1 fruit fly cellular context compared by ENCODE assay signal in genomic region chr3R:11649449-11649848, dm6.
TF ChIP-seq lines count a peak whose summit lies in the region.

No protein-coding gene starts in this region.

TF ChIP-seq in whole organism, embryonic, 481 proteins besides CTCF, POLR2A, EP300 and RAD21 (continued from another document and continues in another):
- TF ChIP-seq Ets65A (GFP tag; lab: Kevin White, UChicago): peak; percentile 99
- no peak for TF ChIP-seq unc-4 (GFP tag; IDR thresholded peaks at IDR 0.05; lab: Robert Waterston, UW; ENCODE audit: partially characterized antibody)
- peak; percentile 98 for TF ChIP-seq mirr (GFP tag; optimal IDR thresholded peaks at IDR 0.05; lab: Kevin White, UChicago)
- TF ChIP-seq ttk (GFP tag; IDR thresholded peaks at IDR 0.05; lab: Robert Waterston, UW): peak; percentile 96
- peak; percentile 72 for TF ChIP-seq CG2116 (GFP tag; optimal IDR thresholded peaks at IDR 0.05; lab: Kevin White, UChicago)
- peak; percentile 8 for TF ChIP-seq TFAM (GFP tag; optimal IDR thresholded peaks at IDR 0.05; lab: Kevin White, UChicago)
- TF ChIP-seq CG4328 (GFP tag; optimal IDR thresholded peaks at IDR 0.05; lab: Kevin White, UChicago): peak; percentile 90
- TF ChIP-seq CG14710 (tag; optimal IDR thresholded peaks at IDR 0.05; lab: Kevin White, UChicago): peak; percentile 53
- TF ChIP-seq CG8924 (tag; optimal IDR thresholded peaks at IDR 0.05; lab: Kevin White, UChicago): peak; percentile 92
- peak; percentile 88 for TF ChIP-seq nau (GFP tag; optimal IDR thresholded peaks at IDR 0.05; lab: Kevin White, UChicago)
- peak; percentile 97 for TF ChIP-seq Fer3 (tag; optimal IDR thresholded peaks at IDR 0.05; lab: Kevin White, UChicago)
- no peak for TF ChIP-seq sc (optimal IDR thresholded peaks at IDR 0.05; lab: Kevin White, UChicago)
- TF ChIP-seq sc (GFP tag; optimal IDR thresholded peaks at IDR 0.05; lab: Kevin White, UChicago): peak; percentile 66
- peak; percentile 99 for TF ChIP-seq slbo (GFP tag; IDR thresholded peaks at IDR 0.05; lab: Robert Waterston, UW)
- TF ChIP-seq Elba2 (GFP tag; optimal IDR thresholded peaks at IDR 0.05; lab: Kevin White, UChicago): peak; percentile 31
- TF ChIP-seq eyg (GFP tag; optimal IDR thresholded peaks at IDR 0.05; lab: Kevin White, UChicago): peak; percentile 96
- TF ChIP-seq Hey (tag; optimal IDR thresholded peaks at IDR 0.05; lab: Kevin White, UChicago): peak; percentile 89
- TF ChIP-seq Drgx (GFP tag; IDR thresholded peaks at IDR 0.05; lab: Robert Waterston, UW): peak; percentile 89
- peak; percentile 71 for TF ChIP-seq Sry-δ (GFP tag; optimal IDR thresholded peaks at IDR 0.05; lab: Kevin White, UChicago)
- peak; percentile 88 for TF ChIP-seq phol (tag; optimal IDR thresholded peaks at IDR 0.05; lab: Kevin White, UChicago)
- TF ChIP-seq zfh1 (GFP tag; IDR thresholded peaks at IDR 0.05; lab: Robert Waterston, UW): peak; percentile 97
- TF ChIP-seq cato (GFP tag; optimal IDR thresholded peaks at IDR 0.05; lab: Kevin White, UChicago; ENCODE audit: borderline replicate concordance): peak; percentile 85
- peak; percentile 93 for TF ChIP-seq Hr3 (GFP tag; optimal IDR thresholded peaks at IDR 0.05; lab: Kevin White, UChicago)
- TF ChIP-seq kay (GFP tag; optimal IDR thresholded peaks at IDR 0.05; lab: Kevin White, UChicago): peak; percentile 84
- TF ChIP-seq Optix (GFP tag; IDR thresholded peaks at IDR 0.05; lab: Robert Waterston, UW): peak; percentile 95
- TF ChIP-seq CG18599 (GFP tag; optimal IDR thresholded peaks at IDR 0.05; lab: Kevin White, UChicago): peak; percentile 95
- no peak for TF ChIP-seq Kr (GFP tag; optimal IDR thresholded peaks at IDR 0.05; lab: Kevin White, UChicago)
- peak; percentile 99 for TF ChIP-seq Rfx (GFP tag; IDR thresholded peaks at IDR 0.05; lab: Robert Waterston, UW)
- peak; percentile 92 for TF ChIP-seq CG11696 (GFP tag; IDR thresholded peaks at IDR 0.05; lab: Robert Waterston, UW)
- peak; percentile 95 for TF ChIP-seq CG9876 (GFP tag; optimal IDR thresholded peaks at IDR 0.05; lab: Kevin White, UChicago)
- peak; percentile 90 for TF ChIP-seq ham (GFP tag; IDR thresholded peaks at IDR 0.05; lab: Robert Waterston, UW)
- peak; percentile 97 for TF ChIP-seq Dek (tag; optimal IDR thresholded peaks at IDR 0.05; lab: Kevin White, UChicago)
- no peak for TF ChIP-seq inv (GFP tag; IDR thresholded peaks at IDR 0.05; lab: Robert Waterston, UW; ENCODE audit: partially characterized antibody)
- peak; percentile 97 for TF ChIP-seq ab (GFP tag; optimal IDR thresholded peaks at IDR 0.05; lab: Kevin White, UChicago)
- peak; percentile 95 for TF ChIP-seq CG10209 (GFP tag; optimal IDR thresholded peaks at IDR 0.05; lab: Kevin White, UChicago)
- TF ChIP-seq tll (GFP tag; optimal IDR thresholded peaks at IDR 0.05; lab: Kevin White, UChicago): no peak
- no peak for TF ChIP-seq D (optimal IDR thresholded peaks at IDR 0.05; lab: Kevin White, UChicago)
- TF ChIP-seq D (GFP tag; optimal IDR thresholded peaks at IDR 0.05; lab: Kevin White, UChicago): peak; percentile 82
- TF ChIP-seq CG15601 (tag; optimal IDR thresholded peaks at IDR 0.05; lab: Kevin White, UChicago): peak; percentile 63
- peak; percentile 82 for TF ChIP-seq CG2875 (GFP tag; optimal IDR thresholded peaks at IDR 0.05; lab: Kevin White, UChicago)
- TF ChIP-seq CG3838 (GFP tag; optimal IDR thresholded peaks at IDR 0.05; lab: Kevin White, UChicago): peak; percentile 91
- no peak for TF ChIP-seq insv (GFP tag; optimal IDR thresholded peaks at IDR 0.05; lab: Kevin White, UChicago)
- TF ChIP-seq CG10147 (GFP tag; optimal IDR thresholded peaks at IDR 0.05; lab: Kevin White, UChicago): peak; percentile 95
- peak; percentile 89 for TF ChIP-seq Atf3 (GFP tag; optimal IDR thresholded peaks at IDR 0.05; lab: Kevin White, UChicago)
- peak; percentile 97 for TF ChIP-seq dmrt99B (tag; optimal IDR thresholded peaks at IDR 0.05; lab: Kevin White, UChicago)
- no peak for TF ChIP-seq cg (GFP tag; optimal IDR thresholded peaks at IDR 0.05; lab: Kevin White, UChicago)
- peak; percentile 21 for TF ChIP-seq CG7271 (tag; optimal IDR thresholded peaks at IDR 0.05; lab: Kevin White, UChicago)
- peak; percentile 97 for TF ChIP-seq al (GFP tag; IDR thresholded peaks at IDR 0.05; lab: Robert Waterston, UW)
- peak; percentile 69 for TF ChIP-seq lbe (GFP tag; optimal IDR thresholded peaks at IDR 0.05; lab: Kevin White, UChicago)
- peak; percentile 99 for TF ChIP-seq lilli (GFP tag; optimal IDR thresholded peaks at IDR 0.05; lab: Kevin White, UChicago)
- peak; percentile 92 for TF ChIP-seq CG18764 (GFP tag; optimal IDR thresholded peaks at IDR 0.05; lab: Kevin White, UChicago)
- peak; percentile 93 for TF ChIP-seq tup (GFP tag; optimal IDR thresholded peaks at IDR 0.05; lab: Kevin White, UChicago)
- peak; percentile 96 for TF ChIP-seq Hmr (GFP tag; optimal IDR thresholded peaks at IDR 0.05; lab: Kevin White, UChicago)
- peak; percentile 77 for TF ChIP-seq Neu2 (GFP tag; optimal IDR thresholded peaks at IDR 0.05; lab: Kevin White, UChicago; ENCODE audit: borderline replicate concordance)
- peak; percentile 98 for TF ChIP-seq zfh2 (GFP tag; optimal IDR thresholded peaks at IDR 0.05; lab: Kevin White, UChicago)
- peak; percentile 95 for TF ChIP-seq CG6689 (GFP tag; IDR thresholded peaks at IDR 0.05; lab: Robert Waterston, UW)
- TF ChIP-seq so (GFP tag; IDR thresholded peaks at IDR 0.05; lab: Robert Waterston, UW): peak; percentile 97
- TF ChIP-seq Med (GFP tag; lab: Kevin White, UChicago): peak; percentile 100
- no peak for TF ChIP-seq zen2 (GFP tag; IDR thresholded peaks at IDR 0.05; lab: Robert Waterston, UW; ENCODE audit: partially characterized antibody)
- peak; percentile 96 for TF ChIP-seq gsb (GFP tag; IDR thresholded peaks at IDR 0.05; lab: Robert Waterston, UW)
- peak; percentile 92 for TF ChIP-seq NC2α (GFP tag; optimal IDR thresholded peaks at IDR 0.05; lab: Kevin White, UChicago)
- peak; percentile 34 for TF ChIP-seq CG17186 (GFP tag; optimal IDR thresholded peaks at IDR 0.05; lab: Kevin White, UChicago)
- peak; percentile 97 for TF ChIP-seq maf-S (GFP tag; optimal IDR thresholded peaks at IDR 0.05; lab: Kevin White, UChicago)
- TF ChIP-seq ase (GFP tag; IDR thresholded peaks at IDR 0.05; lab: Robert Waterston, UW): peak; percentile 94
- TF ChIP-seq CG15011 (GFP tag; optimal IDR thresholded peaks at IDR 0.05; lab: Kevin White, UChicago): peak; percentile 91
- TF ChIP-seq CG16779 (GFP tag; IDR thresholded peaks at IDR 0.05; lab: Robert Waterston, UW): peak; percentile 98
- peak; percentile 98 for TF ChIP-seq CG9817 (tag; optimal IDR thresholded peaks at IDR 0.05; lab: Kevin White, UChicago)
- peak; percentile 93 for TF ChIP-seq Abd-B (GFP tag; optimal IDR thresholded peaks at IDR 0.05; lab: Kevin White, UChicago)
- peak; percentile 80 for TF ChIP-seq Vsx1 (GFP tag; optimal IDR thresholded peaks at IDR 0.05; lab: Kevin White, UChicago)
- TF ChIP-seq br (optimal IDR thresholded peaks at IDR 0.05; lab: Kevin White, UChicago): no peak
- peak; percentile 93 for TF ChIP-seq ara (GFP tag; IDR thresholded peaks at IDR 0.05; lab: Robert Waterston, UW)
- TF ChIP-seq CG4820 (GFP tag; optimal IDR thresholded peaks at IDR 0.05; lab: Kevin White, UChicago): peak; percentile 93
- peak; percentile 92 for TF ChIP-seq shn (GFP tag; optimal IDR thresholded peaks at IDR 0.05; lab: Kevin White, UChicago)
- TF ChIP-seq PHDP (tag; optimal IDR thresholded peaks at IDR 0.05; lab: Kevin White, UChicago): peak; percentile 96
- peak; percentile 92 for TF ChIP-seq fd96Cb (tag; optimal IDR thresholded peaks at IDR 0.05; lab: Kevin White, UChicago)
- no peak for TF ChIP-seq sna (GFP tag; IDR thresholded peaks at IDR 0.05; lab: Robert Waterston, UW; ENCODE audit: partially characterized antibody)
- peak; percentile 87 for TF ChIP-seq CG7987 (GFP tag; optimal IDR thresholded peaks at IDR 0.05; lab: Kevin White, UChicago)
- TF ChIP-seq CG3847 (GFP tag; IDR thresholded peaks at IDR 0.05; lab: Robert Waterston, UW): peak; percentile 98
- peak; percentile 98 for TF ChIP-seq CG10366 (GFP tag; IDR thresholded peaks at IDR 0.05; lab: Robert Waterston, UW)
- TF ChIP-seq Six4 (GFP tag; optimal IDR thresholded peaks at IDR 0.05; lab: Kevin White, UChicago): peak; percentile 92
- TF ChIP-seq HmgD (GFP tag; optimal IDR thresholded peaks at IDR 0.05; lab: Kevin White, UChicago): peak; percentile 91
- no peak for TF ChIP-seq CG8478 (optimal IDR thresholded peaks at IDR 0.05; lab: Kevin White, UChicago)
- peak; percentile 97 for TF ChIP-seq HLH54F (GFP tag; optimal IDR thresholded peaks at IDR 0.05; lab: Kevin White, UChicago)
- TF ChIP-seq CG11560 (tag; IDR thresholded peaks at IDR 0.05; lab: Robert Waterston, UW): peak; percentile 90
- TF ChIP-seq Poxn (GFP tag; IDR thresholded peaks at IDR 0.05; lab: Robert Waterston, UW): peak; percentile 96
- TF ChIP-seq Doc3 (GFP tag; IDR thresholded peaks at IDR 0.05; lab: Robert Waterston, UW; ENCODE audit: partially characterized antibody): no peak
- TF ChIP-seq CG14667 (GFP tag; IDR thresholded peaks at IDR 0.05; lab: Robert Waterston, UW): peak; percentile 96
- TF ChIP-seq HHEX (GFP tag; optimal IDR thresholded peaks at IDR 0.05; lab: Kevin White, UChicago): peak; percentile 94
- TF ChIP-seq Fer1 (GFP tag; optimal IDR thresholded peaks at IDR 0.05; lab: Kevin White, UChicago): peak; percentile 94
- TF ChIP-seq Oli (tag; optimal IDR thresholded peaks at IDR 0.05; lab: Kevin White, UChicago): peak; percentile 95
- TF ChIP-seq bcd (GFP tag; optimal IDR thresholded peaks at IDR 0.05; lab: Kevin White, UChicago): peak; percentile 94
- peak; percentile 98 for TF ChIP-seq dpn (GFP tag; optimal IDR thresholded peaks at IDR 0.05; lab: Kevin White, UChicago)
- TF ChIP-seq CG9437 (GFP tag; optimal IDR thresholded peaks at IDR 0.05; lab: Kevin White, UChicago): peak; percentile 85
- TF ChIP-seq org-1 (GFP tag; optimal IDR thresholded peaks at IDR 0.05; lab: Kevin White, UChicago): peak; percentile 92
- peak; percentile 85 for TF ChIP-seq CG8765 (GFP tag; IDR thresholded peaks at IDR 0.05; lab: Robert Waterston, UW)
- TF ChIP-seq peb (GFP tag; IDR thresholded peaks at IDR 0.05; lab: Robert Waterston, UW): peak; percentile 91
- TF ChIP-seq CG17568 (GFP tag; optimal IDR thresholded peaks at IDR 0.05; lab: Kevin White, UChicago): peak; percentile 93
- peak; percentile 98 for TF ChIP-seq sisA (GFP tag; IDR thresholded peaks at IDR 0.05; lab: Robert Waterston, UW)
- TF ChIP-seq Awh (GFP tag; IDR thresholded peaks at IDR 0.05; lab: Robert Waterston, UW): peak; percentile 97
- no peak for TF ChIP-seq h (optimal IDR thresholded peaks at IDR 0.05; lab: Kevin White, UChicago)
- peak; percentile 99 for TF ChIP-seq CG14014 (GFP tag; IDR thresholded peaks at IDR 0.05; lab: Robert Waterston, UW)
- TF ChIP-seq Atf-2 (GFP tag; optimal IDR thresholded peaks at IDR 0.05; lab: Kevin White, UChicago): peak; percentile 96
- TF ChIP-seq CG16815 (GFP tag; optimal IDR thresholded peaks at IDR 0.05; lab: Kevin White, UChicago): peak; percentile 90
- peak in 1 of 2 experiments; percentile 81 for TF ChIP-seq Eip74EF (GFP tag; optimal IDR thresholded peaks at IDR 0.05; lab: Kevin White, UChicago)
- peak; percentile 80 for TF ChIP-seq E2f2 (GFP tag; IDR thresholded peaks at IDR 0.05; lab: Robert Waterston, UW)
- peak; percentile 69 for TF ChIP-seq dmrt11E (tag; optimal IDR thresholded peaks at IDR 0.05; lab: Kevin White, UChicago)
- TF ChIP-seq CG1647 (GFP tag; optimal IDR thresholded peaks at IDR 0.05; lab: Kevin White, UChicago): peak; percentile 96
- peak; percentile 58 for TF ChIP-seq CG33557 (GFP tag; optimal IDR thresholded peaks at IDR 0.05; lab: Kevin White, UChicago)
- TF ChIP-seq CG11504 (tag; optimal IDR thresholded peaks at IDR 0.05; lab: Kevin White, UChicago): peak; percentile 95
- TF ChIP-seq prd (optimal IDR thresholded peaks at IDR 0.05; lab: Kevin White, UChicago): no peak
- peak; percentile 98 for TF ChIP-seq prd (GFP tag; IDR thresholded peaks at IDR 0.05; lab: Robert Waterston, UW)
- peak; percentile 88 for TF ChIP-seq trh (GFP tag; optimal IDR thresholded peaks at IDR 0.05; lab: Kevin White, UChicago)
- TF ChIP-seq CG9797 (GFP tag; optimal IDR thresholded peaks at IDR 0.05; lab: Kevin White, UChicago): no peak
- peak; percentile 93 for TF ChIP-seq CG31224 (GFP tag; IDR thresholded peaks at IDR 0.05; lab: Robert Waterston, UW)
- TF ChIP-seq CG30431 (GFP tag; optimal IDR thresholded peaks at IDR 0.05; lab: Kevin White, UChicago): peak; percentile 86
- peak; percentile 66; the same call in 1 of the 2 replicates for TF ChIP-seq Adf1 (GFP tag; IDR thresholded peaks at IDR 0.05; lab: Robert Waterston, UW)
- peak; percentile 94 for TF ChIP-seq CG12219 (GFP tag; optimal IDR thresholded peaks at IDR 0.05; lab: Kevin White, UChicago)
- TF ChIP-seq CG32772 (GFP tag; IDR thresholded peaks at IDR 0.05; lab: Robert Waterston, UW): peak; percentile 95
- no peak for TF ChIP-seq CG6791 (GFP tag; IDR thresholded peaks at IDR 0.05; lab: Robert Waterston, UW; ENCODE audit: partially characterized antibody)
- TF ChIP-seq CG4707 (GFP tag; optimal IDR thresholded peaks at IDR 0.05; lab: Kevin White, UChicago): peak; percentile 82
- peak; percentile 86 for TF ChIP-seq run (tag; optimal IDR thresholded peaks at IDR 0.05; lab: Kevin White, UChicago)
- TF ChIP-seq Nf-YA (GFP tag; IDR thresholded peaks at IDR 0.05; lab: Robert Waterston, UW): peak; percentile 93
- peak; percentile 96 for TF ChIP-seq unpg (GFP tag; optimal IDR thresholded peaks at IDR 0.05; lab: Kevin White, UChicago)
- TF ChIP-seq E2f1 (GFP tag; IDR thresholded peaks at IDR 0.05; lab: Robert Waterston, UW): peak; percentile 97
- peak; percentile 94 for TF ChIP-seq tio (GFP tag; optimal IDR thresholded peaks at IDR 0.05; lab: Kevin White, UChicago)
- peak; percentile 54; the same call in 1 of the 4 replicates for TF ChIP-seq chinmo (GFP tag; IDR thresholded peaks at IDR 0.05; lab: Robert Waterston, UW; ENCODE audit: partially characterized antibody)
- TF ChIP-seq CG43689 (GFP tag; IDR thresholded peaks at IDR 0.05; lab: Robert Waterston, UW): peak; percentile 95
- TF ChIP-seq danr (GFP tag; IDR thresholded peaks at IDR 0.05; lab: Robert Waterston, UW): peak; percentile 95
- TF ChIP-seq wdn (GFP tag; IDR thresholded peaks at IDR 0.05; lab: Robert Waterston, UW): peak; percentile 98
- TF ChIP-seq psq (GFP tag; optimal IDR thresholded peaks at IDR 0.05; lab: Kevin White, UChicago): peak; percentile 78
- peak; percentile 93 for TF ChIP-seq sr (GFP tag; IDR thresholded peaks at IDR 0.05; lab: Robert Waterston, UW)
- peak; percentile 81 for TF ChIP-seq nerfin-1 (tag; optimal IDR thresholded peaks at IDR 0.05; lab: Kevin White, UChicago)
- TF ChIP-seq CG6654 (GFP tag; optimal IDR thresholded peaks at IDR 0.05; lab: Kevin White, UChicago): peak; percentile 69
